Worm (Caenorhabditis elegans) whole organism, young adult: ENCODE measurements around the gene lact-2.

Source experiments
- F22D6.2 ChIP-seq: sonication (generic microtip); optimal IDR thresholded peaks from 2 replicates; lab custom pipeline; 2016; ENCODE audit warnings: mild to moderate bottlenecking, missing genetic modification characterization, missing compliant biosample characterization
- F23B12.7 ChIP-seq: sonication (generic microtip); optimal IDR thresholded peaks from 2 replicates; lab custom pipeline; 2017; ENCODE audit warnings: missing genetic modification characterization, mild to moderate bottlenecking, missing compliant biosample characterization, antibody characterized with exemption, moderate library complexity; ENCODE audit not compliant: insufficient read depth
- F33H1.4 ChIP-seq: fragments of 200-800 bp; sonication (Bioruptor generic); IDR thresholded peaks from 2 replicates; pipeline ENCODE4 v1.3.6; 2022; ENCODE audit warnings: missing genetic modification reagents, missing genetic modification characterization, missing compliant biosample characterization
- F49E8.2 ChIP-seq: sonication (generic microtip); optimal IDR thresholded peaks from 3 replicates; lab custom pipeline; 2017; ENCODE audit warnings: missing genetic modification characterization, mild to moderate bottlenecking, missing compliant biosample characterization, antibody characterized with exemption, moderate library complexity; ENCODE audit not compliant: insufficient read depth
- F57C9.4 ChIP-seq: sonication (generic microtip); optimal IDR thresholded peaks from 2 replicates; lab custom pipeline; 2017; ENCODE audit warnings: mild to moderate bottlenecking, missing genetic modification characterization, missing compliant biosample characterization
- K11D2.4 ChIP-seq: fragments of 200-800 bp; sonication (Bioruptor generic); IDR thresholded peaks from 2 replicates; pipeline ENCODE4 v1.3.6; 2022; ENCODE audit warnings: missing genetic modification reagents, missing genetic modification characterization, missing compliant biosample characterization
- Y56A3A.18 ChIP-seq: fragments of 200-800 bp; sonication (Bioruptor generic); IDR thresholded peaks from 2 replicates; pipeline ENCODE4 v1.3.6; 2022; ENCODE audit warnings: missing genetic modification reagents, missing genetic modification characterization, missing compliant biosample characterization
- bed-2 ChIP-seq: fragments of 200-800 bp; sonication (Bioruptor generic); IDR thresholded peaks from 2 replicates; pipeline ENCODE4 v1.3.6; 2022; ENCODE audit warnings: missing genetic modification reagents, missing genetic modification characterization, missing compliant biosample characterization
- ccch-3 ChIP-seq: fragments of 200-800 bp; sonication (Bioruptor generic); optimal IDR thresholded peaks from 2 replicates; lab custom pipeline; 2018; ENCODE audit warnings: mild to moderate bottlenecking, missing genetic modification characterization, missing compliant biosample characterization
- ceh-40 ChIP-seq: fragments of 200-800 bp; sonication (Bioruptor generic); IDR thresholded peaks from 2 replicates; pipeline ENCODE4 v1.3.6; 2022; ENCODE audit warnings: missing genetic modification characterization, missing compliant biosample characterization
- efl-1 ChIP-seq: fragments of 150-350 bp; optimal IDR thresholded peaks from 2 replicates; lab custom pipeline; 2014; ENCODE audit warnings: missing biosample characterization, missing genetic modification reagents, missing genetic modification characterization
- egl-18 ChIP-seq: fragments of 200-800 bp; sonication (Bioruptor generic); IDR thresholded peaks from 2 replicates; pipeline ENCODE4 v1.3.6; 2022; ENCODE audit warnings: missing genetic modification reagents, missing genetic modification characterization, missing compliant biosample characterization
- him-1 ChIP-seq: sonication (generic microtip); optimal IDR thresholded peaks from 2 replicates; lab custom pipeline; 2016; ENCODE audit warnings: missing genotype, missing genetic modification reagents, missing genetic modification characterization, missing compliant biosample characterization
- lag-1 ChIP-seq: fragments of 200-800 bp; sonication (Bioruptor generic); IDR thresholded peaks from 2 replicates; pipeline ENCODE4 v1.3.6; 2022; ENCODE audit warnings: missing genetic modification reagents, missing genetic modification characterization, missing compliant biosample characterization
- let-607 ChIP-seq, 2 experiments: fragments of 200-800 bp in 1 of 2; sonication (Bioruptor generic) in 1 of 2; sonication (generic microtip) in 1 of 2; optimal IDR thresholded peaks; 2 replicates each; lab custom pipeline; 2016 to 2018; ENCODE audit warnings: mild to moderate bottlenecking in 2 of 2, missing compliant biosample characterization in 2 of 2, missing genetic modification characterization in 2 of 2, moderate library complexity in 2 of 2, missing genotype in 1 of 2
- lin-54 ChIP-seq: fragments of 200-800 bp; sonication (Bioruptor generic); optimal IDR thresholded peaks from 2 replicates; lab custom pipeline; 2018; ENCODE audit warnings: mild to moderate bottlenecking, missing genetic modification characterization, missing compliant biosample characterization
- lir-1 ChIP-seq: fragments of 200-800 bp; sonication (Bioruptor generic); conservative IDR thresholded peaks from 2 replicates; pipeline ENCODE4 v1.3.6; 2022; ENCODE audit warnings: missing genetic modification reagents, missing genetic modification characterization, missing compliant biosample characterization
- madf-10 ChIP-seq: sonication (generic microtip); optimal IDR thresholded peaks from 2 replicates; lab custom pipeline; 2016; ENCODE audit warnings: mild to moderate bottlenecking, missing genetic modification characterization, missing compliant biosample characterization
- madf-3 ChIP-seq: fragments of 200-800 bp; sonication (Bioruptor generic); IDR thresholded peaks from 2 replicates; pipeline ENCODE4 v1.3.6; 2022; ENCODE audit warnings: missing genetic modification reagents, missing genetic modification characterization, missing compliant biosample characterization
- madf-6 ChIP-seq: fragments of 200-800 bp; sonication (Bioruptor generic); IDR thresholded peaks from 2 replicates; pipeline ENCODE4 v1.3.6; 2022; ENCODE audit warnings: missing genetic modification reagents, missing genetic modification characterization, missing compliant biosample characterization
- nfya-2 ChIP-seq: fragments of 200-800 bp; sonication (Bioruptor generic); IDR thresholded peaks from 2 replicates; pipeline ENCODE4 v1.3.6; 2022; ENCODE audit warnings: missing genetic modification reagents, missing genetic modification characterization, missing compliant biosample characterization
- nfyb-1 ChIP-seq: fragments of 200-800 bp; sonication (Bioruptor generic); IDR thresholded peaks from 2 replicates; pipeline ENCODE4 v1.3.6; 2022; ENCODE audit warnings: missing genetic modification reagents, missing genetic modification characterization, missing compliant biosample characterization
- nhr-80 ChIP-seq: sonication (generic microtip); optimal IDR thresholded peaks from 2 replicates; lab custom pipeline; 2016; ENCODE audit warnings: missing genetic modification characterization, missing compliant biosample characterization
- nhr-90 ChIP-seq: sonication (generic microtip); optimal IDR thresholded peaks from 2 replicates; lab custom pipeline; 2016; ENCODE audit warnings: missing genotype, mild to moderate bottlenecking, missing genetic modification characterization, missing compliant biosample characterization
- pbrm-1 ChIP-seq: fragments of 200-800 bp; sonication (Bioruptor generic); IDR thresholded peaks from 2 replicates; pipeline ENCODE4 v1.3.6; 2022; ENCODE audit warnings: missing genetic modification reagents, missing genetic modification characterization, missing compliant biosample characterization
- pha-4 ChIP-seq: fragments of 150-350 bp; sonication (generic microtip); optimal IDR thresholded peaks from 2 replicates; lab custom pipeline; 2014; ENCODE audit warnings: missing biosample characterization, missing genetic modification reagents, missing genetic modification characterization
- rec-8 ChIP-seq, 2 experiments: sonication (generic microtip); optimal IDR thresholded peaks; 2 replicates each; lab custom pipeline; 2016; ENCODE audit warnings: mild to moderate bottlenecking in 2 of 2, missing genetic modification characterization in 2 of 2, missing genetic modification reagents in 2 of 2, missing genotype in 2 of 2, missing biosample characterization in 1 of 2, missing compliant biosample characterization in 1 of 2, moderate library complexity in 1 of 2
- sea-2 ChIP-seq: fragments of 200-800 bp; sonication (Bioruptor generic); IDR thresholded peaks from 2 replicates; pipeline ENCODE4 v1.3.6; 2022; ENCODE audit warnings: missing genetic modification characterization, missing compliant biosample characterization
- ztf-18 ChIP-seq: sonication (generic microtip); optimal IDR thresholded peaks from 2 replicates; lab custom pipeline; 2016; ENCODE audit warnings: missing genotype, mild to moderate bottlenecking, missing genetic modification characterization, missing compliant biosample characterization

The lact-2 gene

ce11 chrII:10127389-10127788 is 32.7 kb downstream of the lact-2 start, which contains the start of gene F27E5.8:
F27E5.8 (minus strand) TSS chrII:10127489.
- TF ChIP-seq ceh-40 (GFP tag; lab: Robert Waterston, UW) (no peak), sea-2 (GFP tag; lab: Robert Waterston, UW) (no peak), lir-1 (GFP tag; lab: Robert Waterston, UW) (no peak), him-1 (tag; lab: Kevin White, UChicago) (no peak), F23B12.7 (no peak), nhr-90 (no peak), nfyb-1 (no peak), rec-8 (tag; optimal IDR thresholded peaks at IDR 0.05; lab: Kevin White, UChicago) (no peak)

- TF ChIP-seq K11D2.4 (GFP tag; lab: Robert Waterston, UW): no peak
Observed at ce11 chrII:10131760-10132159, 37.1 kb downstream of the lact-2 start, which contains the start of gene F27E5.5. F27E5.5 (minus strand) TSS chrII:10131860.

ce11 chrII:10132818-10133217 is 38.1 kb downstream of the lact-2 start:
- no peak for TF ChIP-seq lin-54 (GFP tag; lab: Kevin White, UChicago)
- no peak for TF ChIP-seq him-1 (tag; lab: Kevin White, UChicago)
- TF ChIP-seq F22D6.2 (tag; lab: Kevin White, UChicago): no peak
- TF ChIP-seq Y56A3A.18 (GFP tag; lab: Robert Waterston, UW): no peak
- no peak for TF ChIP-seq F33H1.4 (GFP tag; lab: Robert Waterston, UW)
- no peak for TF ChIP-seq nfya-2 (GFP tag; lab: Robert Waterston, UW)
- no peak for TF ChIP-seq efl-1 (GFP tag; lab: Kevin White, UChicago)
- no peak for TF ChIP-seq F57C9.4 (tag; lab: Kevin White, UChicago)
- no peak for TF ChIP-seq madf-6 (GFP tag; lab: Robert Waterston, UW)
- no peak for TF ChIP-seq egl-18 (GFP tag; lab: Robert Waterston, UW)
- TF ChIP-seq pbrm-1: no peak

- peak; percentile 87 for TF ChIP-seq nhr-80 (tag; lab: Kevin White, UChicago)
- TF ChIP-seq ztf-18 (tag; lab: Kevin White, UChicago): no peak
Observed at ce11 chrII:10134285-10134995, 39.8 kb downstream of the lact-2 start, which contains the start of gene F27E5.9. F27E5.9 (plus strand) TSS chrII:10134945.

- TF ChIP-seq let-607 (tag; optimal IDR thresholded peaks at IDR 0.05; lab: Kevin White, UChicago) (no peak), pha-4 (tag; lab: Kevin White, UChicago) (no peak), bed-2 (GFP tag; lab: Robert Waterston, UW) (no peak), madf-3 (no peak), ccch-3 (no peak), lag-1 (no peak)
Observed at ce11 chrII:10136771-10137170, 42.1 kb downstream of the lact-2 start.

- TF ChIP-seq F49E8.2: no peak
- TF ChIP-seq madf-10 (tag; lab: Kevin White, UChicago): no peak
Observed at ce11 chrII:10137358-10137757, 42.7 kb downstream of the lact-2 start, which contains the start of gene phg-1. phg-1 (plus strand) TSS chrII:10137658.
